Worm (Caenorhabditis elegans) whole organism, L3 larva: ENCODE results near the gene Y54G11A.14.

ENCODE experiments used
- R02D3.7 ChIP-seq: fragments of 150-350 bp; optimal IDR thresholded peaks from 2 replicates; lab custom pipeline; 2014; ENCODE audit warnings: missing biosample characterization, missing genetic modification characterization
- ceh-82 ChIP-seq: fragments of 150-350 bp; optimal IDR thresholded peaks from 2 replicates; lab custom pipeline; 2014; ENCODE audit warnings: missing biosample characterization, missing genetic modification characterization
- elt-3 ChIP-seq, 3 experiments: fragments of 150-350 bp in 1 of 3; sonication (generic microtip) in 2 of 3; optimal IDR thresholded peaks; 2 replicates in 2 of 3; 4 replicates in 1 of 3; lab custom pipeline; 2014 to 2017; ENCODE audit warnings: missing biosample characterization in 3 of 3, missing genetic modification characterization in 3 of 3
- fkh-10 ChIP-seq: sonication (generic microtip); optimal IDR thresholded peaks from 2 replicates; lab custom pipeline; 2017; ENCODE audit warnings: missing biosample characterization, missing genetic modification reagents, missing genetic modification characterization
- lin-15B ChIP-seq: fragments of 150-350 bp; optimal IDR thresholded peaks from 2 replicates; lab custom pipeline; 2014; ENCODE audit warnings: missing biosample characterization, missing genetic modification characterization
- nhr-28 ChIP-seq: fragments of 150-350 bp; optimal IDR thresholded peaks from 2 replicates; lab custom pipeline; 2014; ENCODE audit warnings: missing biosample characterization, missing genetic modification characterization
- nhr-76 ChIP-seq: fragments of 150-350 bp; sonication (generic microtip); optimal IDR thresholded peaks from 5 replicates; lab custom pipeline; 2014; ENCODE audit warnings: missing biosample characterization, missing genetic modification characterization
- pqm-1 ChIP-seq: fragments of 150-350 bp; optimal IDR thresholded peaks from 2 replicates; lab custom pipeline; 2017; ENCODE audit warnings: missing biosample characterization, missing genetic modification characterization, inconsistent platforms
- tbx-2 ChIP-seq: sonication (generic microtip); optimal IDR thresholded peaks from 2 replicates; lab custom pipeline; 2016; ENCODE audit warnings: mild to moderate bottlenecking, missing genetic modification characterization, missing compliant biosample characterization
- unc-39 ChIP-seq: sonication (generic microtip); optimal IDR thresholded peaks from 4 replicates; lab custom pipeline; 2017; ENCODE audit warnings: missing biosample characterization, missing genetic modification characterization
- ztf-4 ChIP-seq: fragments of 150-350 bp; optimal IDR thresholded peaks from 2 replicates; lab custom pipeline; 2014; ENCODE audit warnings: missing biosample characterization, missing genetic modification characterization

ce11 chrII:14269839-14270238 lies 48.1 kb upstream of the Y54G11A.14 start:
- no peak for TF ChIP-seq pqm-1
- no peak for TF ChIP-seq nhr-76 (tag; lab: Kevin White, UChicago)
- no peak for TF ChIP-seq elt-3 (tag; optimal IDR thresholded peaks at IDR 0.05; lab: Kevin White, UChicago)
- TF ChIP-seq lin-15B (tag; lab: Kevin White, UChicago), result no peak
- no peak for TF ChIP-seq ceh-82 (tag; lab: Kevin White, UChicago)
- no peak for TF ChIP-seq fkh-10 (GFP tag; lab: Kevin White, UChicago)
- TF ChIP-seq ztf-4 (tag; lab: Kevin White, UChicago), result no peak
- TF ChIP-seq nhr-28 (tag; lab: Kevin White, UChicago), result no peak
- TF ChIP-seq R02D3.7 (tag; lab: Kevin White, UChicago), result no peak
- TF ChIP-seq tbx-2, result no peak
- TF ChIP-seq unc-39, result no peak
